Worm (Caenorhabditis elegans) whole organism, L2 larva: Measurements from ENCODE around the gene Y47D3A.32.

ENCODE experiments used
- C34F6.9 ChIP-seq: fragments of 150-350 bp; optimal IDR thresholded peaks from 2 replicates; lab custom pipeline; 2014; ENCODE audit warnings: missing biosample characterization, missing genetic modification characterization
- F13H6.1 ChIP-seq: sonication (generic microtip); optimal IDR thresholded peaks from 2 replicates; lab custom pipeline; 2016; ENCODE audit warnings: missing genetic modification characterization, missing compliant biosample characterization
- Y55F3AM.14 ChIP-seq: fragments of 200-800 bp; sonication (Bioruptor generic); optimal IDR thresholded peaks from 2 replicates; lab custom pipeline; 2018; ENCODE audit warnings: mild to moderate bottlenecking, missing genetic modification characterization, missing compliant biosample characterization
- ZK546.5 ChIP-seq: sonication (generic microtip); optimal IDR thresholded peaks from 2 replicates; lab custom pipeline; 2017; ENCODE audit warnings: missing biosample characterization, missing genetic modification characterization
- alr-1 ChIP-seq: fragments of 150-350 bp; optimal IDR thresholded peaks from 2 replicates; lab custom pipeline; 2014; ENCODE audit warnings: missing biosample characterization, missing genetic modification characterization
- ama-1 ChIP-seq: fragments of 150-350 bp; optimal IDR thresholded peaks from 2 replicates; lab custom pipeline; 2018; ENCODE audit warnings: inconsistent platforms
- blmp-1 ChIP-seq: sonication (generic microtip); optimal IDR thresholded peaks from 2 replicates; lab custom pipeline; 2017; ENCODE audit warnings: missing genetic modification characterization, mild to moderate bottlenecking, missing compliant biosample characterization, antibody characterized with exemption, moderate library complexity; ENCODE audit not compliant: insufficient read depth
- ceh-16 ChIP-seq: fragments of 150-350 bp; optimal IDR thresholded peaks from 2 replicates; lab custom pipeline; 2014; ENCODE audit warnings: missing biosample characterization, missing genetic modification characterization
- ceh-82 ChIP-seq: fragments of 150-350 bp; optimal IDR thresholded peaks from 2 replicates; lab custom pipeline; 2014; ENCODE audit warnings: missing biosample characterization, missing genetic modification characterization
- crh-2 ChIP-seq: sonication (generic microtip); optimal IDR thresholded peaks from 2 replicates; lab custom pipeline; 2017; ENCODE audit warnings: missing biosample characterization, missing genetic modification characterization
- dmd-4 ChIP-seq: sonication (generic microtip); optimal IDR thresholded peaks from 2 replicates; lab custom pipeline; 2017; ENCODE audit warnings: missing biosample characterization, missing genetic modification characterization
- egl-27 ChIP-seq: sonication (generic microtip); optimal IDR thresholded peaks from 3 replicates; lab custom pipeline; 2017; ENCODE audit warnings: missing biosample characterization, missing genetic modification reagents, missing genetic modification characterization
- elt-1 ChIP-seq: fragments of 150-350 bp; optimal IDR thresholded peaks from 2 replicates; lab custom pipeline; 2014; ENCODE audit warnings: missing biosample characterization, missing genetic modification characterization
- elt-3 ChIP-seq: sonication (generic microtip); optimal IDR thresholded peaks from 2 replicates; lab custom pipeline; 2017; ENCODE audit warnings: missing biosample characterization, missing genetic modification characterization
- fos-1 ChIP-seq: fragments of 150-350 bp; optimal IDR thresholded peaks from 2 replicates; lab custom pipeline; 2014; ENCODE audit warnings: missing biosample characterization, missing genetic modification characterization
- lin-11 ChIP-seq: fragments of 150-350 bp; sonication (generic microtip); optimal IDR thresholded peaks from 2 replicates; lab custom pipeline; 2014; ENCODE audit warnings: missing biosample characterization, missing genetic modification characterization, inconsistent platforms, mixed read lengths
- lin-13 ChIP-seq: fragments of 150-350 bp; optimal IDR thresholded peaks from 2 replicates; lab custom pipeline; 2014; ENCODE audit warnings: missing biosample characterization, missing genetic modification reagents, missing genetic modification characterization
- lin-39 ChIP-seq: fragments of 150-350 bp; optimal IDR thresholded peaks from 2 replicates; lab custom pipeline; 2014; ENCODE audit warnings: missing biosample characterization, missing genetic modification reagents, missing genetic modification characterization
- lsy-2 ChIP-seq, 2 experiments: fragments of 150-350 bp in 1 of 2; sonication (generic microtip) in 1 of 2; optimal IDR thresholded peaks; 2 replicates each; lab custom pipeline; 2014 to 2017; ENCODE audit warnings: missing biosample characterization in 2 of 2, missing genetic modification characterization in 2 of 2
- mab-5 ChIP-seq: fragments of 150-350 bp; optimal IDR thresholded peaks from 2 replicates; lab custom pipeline; 2014; ENCODE audit warnings: missing biosample characterization, missing genetic modification characterization
- mbf-1 ChIP-seq: sonication (generic microtip); optimal IDR thresholded peaks from 2 replicates; lab custom pipeline; 2017; ENCODE audit warnings: missing biosample characterization, missing genetic modification characterization
- nhr-10 ChIP-seq: sonication (generic microtip); optimal IDR thresholded peaks from 2 replicates; lab custom pipeline; 2017; ENCODE audit warnings: missing biosample characterization, missing genetic modification characterization
- nhr-11 ChIP-seq: fragments of 150-350 bp; optimal IDR thresholded peaks from 2 replicates; lab custom pipeline; 2014; ENCODE audit warnings: missing biosample characterization, missing genetic modification characterization
- nhr-129 ChIP-seq: fragments of 150-350 bp; optimal IDR thresholded peaks from 2 replicates; lab custom pipeline; 2014; ENCODE audit warnings: missing biosample characterization, missing genetic modification characterization
- nhr-25 ChIP-seq: fragments of 150-350 bp; sonication (generic microtip); optimal IDR thresholded peaks from 3 replicates; lab custom pipeline; 2014; ENCODE audit warnings: missing biosample characterization, missing genetic modification characterization
- nhr-6 ChIP-seq: fragments of 150-350 bp; optimal IDR thresholded peaks from 2 replicates; lab custom pipeline; 2014; ENCODE audit warnings: missing biosample characterization, missing genetic modification characterization
- nhr-77 ChIP-seq: fragments of 150-350 bp; optimal IDR thresholded peaks from 2 replicates; lab custom pipeline; 2014; ENCODE audit warnings: missing biosample characterization, missing genetic modification characterization
- peb-1 ChIP-seq: fragments of 150-350 bp; optimal IDR thresholded peaks from 2 replicates; lab custom pipeline; 2014; ENCODE audit warnings: missing biosample characterization, missing genetic modification characterization
- sem-4 ChIP-seq: fragments of 150-350 bp; optimal IDR thresholded peaks from 2 replicates; lab custom pipeline; 2014; ENCODE audit warnings: missing biosample characterization, missing genetic modification reagents, missing genetic modification characterization
- sma-3 ChIP-seq: sonication (generic microtip); optimal IDR thresholded peaks from 2 replicates; lab custom pipeline; 2016; ENCODE audit warnings: missing genetic modification reagents, missing genetic modification characterization, missing compliant biosample characterization
- sma-9 ChIP-seq, 2 experiments: fragments of 150-350 bp in 1 of 2; sonication (generic microtip) in 1 of 2; optimal IDR thresholded peaks; 2 replicates each; lab custom pipeline; 2014 to 2016; ENCODE audit warnings: missing genetic modification characterization in 2 of 2, mild to moderate bottlenecking in 1 of 2, missing biosample characterization in 1 of 2, missing compliant biosample characterization in 1 of 2, missing genetic modification reagents in 1 of 2, moderate library complexity in 1 of 2
- unc-39 ChIP-seq: fragments of 150-350 bp; optimal IDR thresholded peaks from 2 replicates; lab custom pipeline; 2014; ENCODE audit warnings: missing biosample characterization, missing genetic modification characterization
- unc-55 ChIP-seq: fragments of 150-350 bp; sonication (generic microtip); optimal IDR thresholded peaks from 3 replicates; lab custom pipeline; 2014; ENCODE audit warnings: missing biosample characterization, missing genetic modification reagents, missing genetic modification characterization
- unc-62 ChIP-seq: fragments of 150-350 bp; optimal IDR thresholded peaks from 2 replicates; lab custom pipeline; 2014; ENCODE audit warnings: missing biosample characterization, missing genetic modification reagents, missing genetic modification characterization
- zag-1 ChIP-seq: fragments of 150-350 bp; optimal IDR thresholded peaks from 2 replicates; lab custom pipeline; 2014; ENCODE audit warnings: missing biosample characterization, missing genetic modification characterization
- ztf-1 ChIP-seq: fragments of 200-800 bp; sonication (Bioruptor generic); conservative IDR thresholded peaks from 2 replicates; pipeline ENCODE4 v1.3.6; 2022; ENCODE audit warnings: missing genetic modification characterization, missing compliant biosample characterization
- ztf-11 ChIP-seq: sonication (generic microtip); optimal IDR thresholded peaks from 2 replicates; lab custom pipeline; 2017; ENCODE audit warnings: missing biosample characterization, missing genetic modification characterization

Gene Y47D3A.32

DNA sequence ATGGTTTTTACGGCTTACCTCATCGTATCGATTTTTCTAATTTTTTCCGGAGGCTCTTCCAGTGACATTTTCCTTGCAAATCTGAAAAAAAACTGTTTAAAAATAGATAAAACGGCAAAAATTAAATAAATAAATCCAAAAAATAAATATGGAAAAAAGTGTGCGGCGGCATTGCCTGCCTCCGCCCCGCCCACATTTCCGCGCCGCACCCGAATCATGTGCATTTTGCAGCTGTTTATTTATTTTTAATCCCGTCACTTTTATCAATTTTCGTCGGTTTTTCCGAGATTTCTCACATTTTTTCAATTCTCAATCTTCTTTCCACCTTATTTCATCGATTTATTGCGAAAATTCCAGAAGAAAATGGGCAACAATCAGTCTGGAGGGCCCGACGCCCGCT lies 15.4 kb upstream of the Y47D3A.32 start, which contains the start of the genes Y47D3A.14 and aakb-2 (continued):
- TF ChIP-seq lsy-2 (tag; optimal IDR thresholded peaks at IDR 0.05; lab: Kevin White, UChicago) = peak in 1 of 2 experiments; percentile 62
- TF ChIP-seq sem-4 (tag; lab: Kevin White, UChicago) = no peak
- TF ChIP-seq ZK546.5 (tag; lab: Kevin White, UChicago) = no peak

DNA sequence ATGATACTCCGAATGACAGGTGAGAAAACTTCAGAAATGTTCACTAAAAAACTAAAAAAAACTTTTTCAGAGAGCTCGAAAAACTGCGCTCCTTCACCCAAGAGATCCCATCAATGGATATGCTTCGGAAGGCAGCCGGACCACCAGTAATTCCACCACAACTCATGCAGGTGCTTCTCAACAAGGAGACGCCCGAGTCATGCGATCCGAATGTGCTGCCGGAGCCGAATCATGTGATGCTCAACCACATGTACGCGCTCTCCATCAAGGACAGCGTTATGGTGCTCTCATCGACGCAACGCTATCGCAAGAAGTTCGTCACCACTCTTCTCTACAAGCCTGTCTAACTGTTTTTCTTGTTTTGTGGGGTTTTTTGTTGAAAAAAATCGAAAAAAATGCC lies 14.4 kb upstream of the Y47D3A.32 start:
- TF ChIP-seq crh-2 (tag; lab: Kevin White, UChicago) = no peak
- no peak for TF ChIP-seq ceh-16
- TF ChIP-seq lin-39 (tag; lab: Kevin White, UChicago) = no peak
- no peak for TF ChIP-seq egl-27 (tag; lab: Kevin White, UChicago)
- TF ChIP-seq zag-1 (tag; lab: Kevin White, UChicago) = no peak
- TF ChIP-seq unc-39 (tag; lab: Kevin White, UChicago) = no peak
- TF ChIP-seq F13H6.1 (tag; lab: Kevin White, UChicago) = no peak
- TF ChIP-seq Y55F3AM.14 (GFP tag; lab: Kevin White, UChicago) = no peak
- TF ChIP-seq sma-3 (GFP tag; lab: Kevin White, UChicago) = no peak
- TF ChIP-seq ceh-82 = no peak
- TF ChIP-seq nhr-77 = no peak
- TF ChIP-seq nhr-11 (tag; lab: Kevin White, UChicago) = no peak
- no peak for TF ChIP-seq nhr-10 (tag; lab: Kevin White, UChicago)
- no peak for TF ChIP-seq elt-3
- no peak for TF ChIP-seq ztf-1
- no peak for TF ChIP-seq unc-62 (GFP tag; lab: Kevin White, UChicago)
- no peak for TF ChIP-seq blmp-1 (tag; lab: Kevin White, UChicago)
- TF ChIP-seq, all 48 proteins: peak for 0

DNA sequence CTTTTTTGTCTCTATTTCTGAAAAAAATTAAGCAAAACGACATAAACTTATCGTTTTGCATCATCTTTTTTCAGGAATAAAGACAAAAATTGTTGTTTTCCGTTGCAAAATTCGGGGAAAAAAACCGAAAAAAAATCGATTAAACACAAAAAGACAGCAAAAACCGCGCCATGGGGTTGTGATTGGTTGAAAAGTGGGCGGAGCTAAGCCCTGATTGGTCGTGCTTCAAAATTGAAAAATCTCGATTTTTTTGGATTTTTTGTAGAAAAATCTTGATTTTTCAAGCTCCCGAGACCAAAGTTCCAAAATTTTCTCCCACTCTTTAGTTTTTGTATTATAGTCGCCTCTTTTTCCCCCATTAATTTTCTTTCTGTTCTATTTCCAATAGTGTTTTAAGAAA lies 13.9 kb upstream of the Y47D3A.32 start:
- TF ChIP-seq unc-55 = no peak
- TF ChIP-seq nhr-11 (tag; lab: Kevin White, UChicago) = no peak
- TF ChIP-seq Y55F3AM.14 (GFP tag; lab: Kevin White, UChicago) = no peak
- TF ChIP-seq nhr-129 = no peak
- no peak for TF ChIP-seq fos-1 (tag; lab: Kevin White, UChicago)
- TF ChIP-seq sma-3 (GFP tag; lab: Kevin White, UChicago) = no peak
- TF ChIP-seq sma-9 (GFP tag; optimal IDR thresholded peaks at IDR 0.05; lab: Kevin White, UChicago) = no peak
- no peak for TF ChIP-seq sma-9 (tag; optimal IDR thresholded peaks at IDR 0.05; lab: Kevin White, UChicago)
- no peak for TF ChIP-seq lsy-2 (tag; optimal IDR thresholded peaks at IDR 0.05; lab: Kevin White, UChicago)
- TF ChIP-seq ceh-82 = no peak
- no peak for TF ChIP-seq nhr-25 (tag; lab: Kevin White, UChicago)
- no peak for TF ChIP-seq alr-1 (tag; lab: Kevin White, UChicago)
- no peak for TF ChIP-seq ztf-11 (tag; lab: Kevin White, UChicago)
- TF ChIP-seq C34F6.9 = no peak
- TF ChIP-seq unc-39 (tag; lab: Kevin White, UChicago) = no peak
- no peak for TF ChIP-seq mbf-1 (tag; lab: Kevin White, UChicago)
- no peak for TF ChIP-seq zag-1 (tag; lab: Kevin White, UChicago)
- no peak for TF ChIP-seq elt-1
- no peak for TF ChIP-seq peb-1 (tag; lab: Kevin White, UChicago)
- no peak for TF ChIP-seq elt-3

DNA sequence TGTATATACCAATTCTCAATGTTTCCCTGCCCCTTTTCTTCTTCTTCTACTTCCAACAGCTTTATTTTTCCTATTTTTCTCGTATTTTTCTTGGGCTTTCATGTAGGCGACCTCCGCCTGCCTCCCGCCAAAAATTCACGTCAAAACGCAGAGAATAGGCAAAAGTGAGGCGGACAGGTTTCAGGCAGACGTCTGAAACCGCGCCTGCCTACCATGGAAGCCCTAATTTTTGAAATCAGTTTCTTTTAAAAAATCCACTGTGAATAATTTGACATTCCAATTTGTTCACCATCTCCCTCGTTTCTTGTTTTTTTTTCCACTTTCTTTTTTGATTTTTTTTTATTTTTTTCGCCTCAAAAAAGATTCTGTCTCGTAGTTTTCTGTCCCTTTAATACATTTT lies 13.4 kb upstream of the Y47D3A.32 start:
- TF ChIP-seq ama-1 (lab: Kevin White, UChicago) (no peak), mab-5 (tag; lab: Kevin White, UChicago) (no peak), sem-4 (tag; lab: Kevin White, UChicago) (no peak), lin-39 (tag; lab: Kevin White, UChicago) (no peak), ztf-1 (no peak), ztf-11 (tag; lab: Kevin White, UChicago) (no peak), peb-1 (tag; lab: Kevin White, UChicago) (no peak), fos-1 (tag; lab: Kevin White, UChicago) (no peak), zag-1 (tag; lab: Kevin White, UChicago) (no peak), lin-13 (GFP tag; lab: Kevin White, UChicago) (no peak), nhr-6 (tag; lab: Kevin White, UChicago) (no peak), dmd-4 (tag; lab: Kevin White, UChicago) (no peak), lin-11 (tag; lab: Kevin White, UChicago) (no peak)
